Fruit fly (Drosophila melanogaster) whole organism, embryonic: ENCODE data around the gene CG33969.

ENCODE experiments used
- Antp ChIP-seq: fragments of 200-800 bp; sonication (Bioruptor generic); optimal IDR thresholded peaks from 3 replicates; lab custom pipeline; 2016; ENCODE audit warnings: missing biosample characterization, missing genetic modification characterization
- BEAF-32 ChIP-seq: fragments of 200-800 bp; sonication (Bioruptor generic); optimal IDR thresholded peaks from 3 replicates; lab custom pipeline; 2017; ENCODE audit warnings: missing biosample characterization, missing genetic modification characterization, mild to moderate bottlenecking, moderate library complexity, missing genetic modification reagents
- CG13287 ChIP-seq: fragments of 200-800 bp; sonication (Bioruptor generic); IDR thresholded peaks from 2 replicates; pipeline ENCODE4 v1.3.6; 2022; ENCODE audit warnings: missing biosample characterization, missing genetic modification characterization; ENCODE audit not compliant: partially characterized antibody
- CG15601 ChIP-seq: fragments of 200-800 bp; sonication (Bioruptor generic); optimal IDR thresholded peaks from 3 replicates; lab custom pipeline; 2019; ENCODE audit warnings: missing biosample characterization, mild to moderate bottlenecking, missing genetic modification characterization, moderate library complexity
- CG16813 ChIP-seq: fragments of 200-800 bp; sonication (Bioruptor generic); IDR thresholded peaks from 3 replicates; pipeline ENCODE4 v1.3.6; 2022; ENCODE audit warnings: missing biosample characterization, missing genetic modification characterization; ENCODE audit not compliant: partially characterized antibody
- CG17186 ChIP-seq: fragments of 200-800 bp; sonication (Bioruptor generic); optimal IDR thresholded peaks from 3 replicates; lab custom pipeline; 2017; ENCODE audit warnings: missing biosample characterization, missing genetic modification reagents, missing genetic modification characterization
- CG2712 ChIP-seq: fragments of 200-800 bp; optimal IDR thresholded peaks from 3 replicates; lab custom pipeline; 2019; ENCODE audit warnings: missing biosample characterization, mild to moderate bottlenecking, missing genetic modification characterization, moderate library complexity
- CG30020 ChIP-seq: fragments of 200-800 bp; optimal IDR thresholded peaks from 2 replicates; lab custom pipeline; 2019; ENCODE audit warnings: missing biosample characterization, mild to moderate bottlenecking, missing genetic modification characterization, moderate library complexity
- CG30403 ChIP-seq: fragments of 200-800 bp; sonication (Bioruptor generic); optimal IDR thresholded peaks from 3 replicates; lab custom pipeline; 2016; ENCODE audit warnings: missing biosample characterization, missing genetic modification characterization
- CG31365 ChIP-seq: fragments of 200-800 bp; sonication (Bioruptor generic); optimal IDR thresholded peaks from 2 replicates; lab custom pipeline; 2018; ENCODE audit warnings: missing biosample characterization, mild to moderate bottlenecking, missing genetic modification characterization
- CG34376 ChIP-seq: fragments of 200-800 bp; sonication (Bioruptor generic); optimal IDR thresholded peaks from 2 replicates; lab custom pipeline; 2018; ENCODE audit warnings: missing biosample characterization, mild to moderate bottlenecking, missing genetic modification characterization
- CG3838 ChIP-seq: fragments of 200-800 bp; sonication (Bioruptor generic); optimal IDR thresholded peaks from 3 replicates; lab custom pipeline; 2016; ENCODE audit warnings: missing biosample characterization, missing genetic modification characterization
- CG3995 ChIP-seq: fragments of 200-800 bp; sonication (Bioruptor generic); optimal IDR thresholded peaks from 3 replicates; lab custom pipeline; 2016; ENCODE audit warnings: missing biosample characterization, missing genetic modification characterization
- CG4360 ChIP-seq: fragments of 200-800 bp; sonication (Bioruptor generic); IDR thresholded peaks from 2 replicates; pipeline ENCODE4 v1.3.6; 2022; ENCODE audit warnings: missing biosample characterization, missing genetic modification characterization
- CG43689 ChIP-seq: fragments of 200-800 bp; sonication (Bioruptor generic); IDR thresholded peaks from 2 replicates; pipeline ENCODE4 v1.3.6; 2022; ENCODE audit warnings: missing biosample characterization, missing genetic modification characterization
- CG6689 ChIP-seq: fragments of 200-800 bp; sonication (Bioruptor generic); IDR thresholded peaks from 2 replicates; pipeline ENCODE4 v1.3.6; 2022; ENCODE audit warnings: missing biosample characterization, missing genetic modification characterization
- CG7928 ChIP-seq: fragments of 200-800 bp; sonication (Bioruptor generic); optimal IDR thresholded peaks from 2 replicates; lab custom pipeline; 2017; ENCODE audit warnings: missing biosample characterization, mild to moderate bottlenecking, missing genetic modification characterization
- CG9215 ChIP-seq: fragments of 200-800 bp; sonication (Bioruptor generic); IDR thresholded peaks from 2 replicates; pipeline ENCODE4 v1.3.6; 2022; ENCODE audit warnings: missing biosample characterization, missing genetic modification characterization
- CG9609 ChIP-seq: fragments of 200-800 bp; sonication (Bioruptor generic); optimal IDR thresholded peaks from 3 replicates; lab custom pipeline; 2016; ENCODE audit warnings: missing biosample characterization, missing genetic modification characterization
- CG9817 ChIP-seq: fragments of 200-800 bp; sonication (Bioruptor generic); optimal IDR thresholded peaks from 2 replicates; lab custom pipeline; 2018; ENCODE audit warnings: missing biosample characterization, mild to moderate bottlenecking, missing genetic modification characterization, moderate library complexity
- Doc2 ChIP-seq: fragments of 200-800 bp; sonication (Bioruptor generic); IDR thresholded peaks from 2 replicates; pipeline ENCODE4 v1.3.6; 2022; ENCODE audit warnings: missing biosample characterization, missing genetic modification characterization
- Dref ChIP-seq: fragments of 200-800 bp; sonication (Bioruptor generic); IDR thresholded peaks from 2 replicates; pipeline ENCODE4 v1.3.6; 2022; ENCODE audit warnings: missing biosample characterization, missing genetic modification characterization
- E2f2 ChIP-seq: fragments of 200-800 bp; sonication (Bioruptor generic); IDR thresholded peaks from 2 replicates; pipeline ENCODE4 v1.3.6; 2022; ENCODE audit warnings: missing biosample characterization, missing genetic modification characterization
- Fer1 ChIP-seq: fragments of 200-800 bp; sonication (Bioruptor generic); optimal IDR thresholded peaks from 2 replicates; lab custom pipeline; 2017; ENCODE audit warnings: missing biosample characterization, mild to moderate bottlenecking, missing genetic modification characterization
- HmgD ChIP-seq: fragments of 200-800 bp; sonication (Bioruptor generic); optimal IDR thresholded peaks from 3 replicates; lab custom pipeline; 2016; ENCODE audit warnings: missing biosample characterization, missing genetic modification characterization
- MESR4 ChIP-seq: fragments of 200-800 bp; sonication (Bioruptor generic); optimal IDR thresholded peaks from 2 replicates; lab custom pipeline; 2018; ENCODE audit warnings: missing biosample characterization, mild to moderate bottlenecking, missing genetic modification characterization, moderate library complexity
- NK7.1 ChIP-seq: fragments of 200-800 bp; sonication (Bioruptor generic); optimal IDR thresholded peaks from 3 replicates; lab custom pipeline; 2016; ENCODE audit warnings: missing biosample characterization, missing genetic modification characterization
- Oli ChIP-seq: fragments of 200-800 bp; sonication (Bioruptor generic); optimal IDR thresholded peaks from 2 replicates; lab custom pipeline; 2018; ENCODE audit warnings: missing biosample characterization, mild to moderate bottlenecking, missing genetic modification characterization, moderate library complexity
- Ptx1 ChIP-seq: fragments of 200-800 bp; sonication (Bioruptor generic); IDR thresholded peaks from 2 replicates; pipeline ENCODE4 v1.3.6; 2022; ENCODE audit warnings: missing biosample characterization, missing genetic modification characterization
- Stat92E ChIP-seq, 3 experiments: fragments of >200 bp in 2 of 3; fragments of 200-800 bp in 1 of 3; sonication (Bioruptor generic) in 1 of 3; optimal IDR thresholded peaks; 2 replicates each; lab custom pipeline; 2017 to 2019; ENCODE audit warnings: missing biosample characterization in 3 of 3, missing genetic modification characterization in 3 of 3, mild to moderate bottlenecking in 1 of 3, moderate library complexity in 1 of 3
- Vsx1 ChIP-seq: fragments of 200-800 bp; sonication (Bioruptor generic); optimal IDR thresholded peaks from 2 replicates; lab custom pipeline; 2017; ENCODE audit warnings: missing biosample characterization, mild to moderate bottlenecking, missing genetic modification characterization, missing genetic modification reagents
- ap ChIP-seq: fragments of 200-800 bp; sonication (Bioruptor generic); IDR thresholded peaks from 2 replicates; pipeline ENCODE4 v1.3.6; 2022; ENCODE audit warnings: missing biosample characterization, missing genetic modification characterization
- ato ChIP-seq: fragments of 200-800 bp; sonication (Bioruptor generic); IDR thresholded peaks from 2 replicates; pipeline ENCODE4 v1.3.6; 2022; ENCODE audit warnings: missing biosample characterization, missing genetic modification characterization; ENCODE audit not compliant: partially characterized antibody
- az2 ChIP-seq: fragments of 200-800 bp; sonication (Bioruptor generic); optimal IDR thresholded peaks from 3 replicates; lab custom pipeline; 2016; ENCODE audit warnings: missing biosample characterization, missing genetic modification characterization
- corto ChIP-seq: fragments of 200-800 bp; sonication (Bioruptor generic); optimal IDR thresholded peaks from 2 replicates; lab custom pipeline; 2016; ENCODE audit warnings: missing biosample characterization, mild to moderate bottlenecking, missing genetic modification characterization, moderate library complexity
- dati ChIP-seq: fragments of 200-800 bp; sonication (Bioruptor generic); IDR thresholded peaks from 2 replicates; pipeline ENCODE4 v1.3.6; 2022; ENCODE audit warnings: missing biosample characterization, missing genetic modification characterization
- emc ChIP-seq: fragments of 200-800 bp; sonication (Bioruptor generic); optimal IDR thresholded peaks from 2 replicates; lab custom pipeline; 2016; ENCODE audit warnings: missing biosample characterization, missing genetic modification characterization
- ems ChIP-seq: fragments of 200-800 bp; sonication (Bioruptor generic); optimal IDR thresholded peaks from 3 replicates; lab custom pipeline; 2016; ENCODE audit warnings: missing biosample characterization, missing genetic modification characterization
- eve ChIP-seq, 2 experiments: fragments of >200 bp; optimal IDR thresholded peaks; 2 replicates each; lab custom pipeline; 2017; ENCODE audit warnings: missing biosample characterization in 2 of 2, missing genetic modification characterization in 2 of 2
- fru ChIP-seq: fragments of >200 bp; optimal IDR thresholded peaks from 2 replicates; lab custom pipeline; 2017
- gsb-n ChIP-seq: fragments of 200-800 bp; sonication (Bioruptor generic); optimal IDR thresholded peaks from 3 replicates; lab custom pipeline; 2018; ENCODE audit warnings: missing biosample characterization, mild to moderate bottlenecking, missing genetic modification characterization
- jumu ChIP-seq: fragments of 200-800 bp; sonication (Bioruptor generic); optimal IDR thresholded peaks from 3 replicates; lab custom pipeline; 2016; ENCODE audit warnings: missing biosample characterization, missing genetic modification characterization
- lab ChIP-seq: fragments of 200-800 bp; sonication (Bioruptor generic); optimal IDR thresholded peaks from 3 replicates; lab custom pipeline; 2017; ENCODE audit warnings: missing biosample characterization, missing genetic modification characterization, mild to moderate bottlenecking, moderate library complexity, missing genetic modification reagents
- lola ChIP-seq, 3 experiments: fragments of >200 bp in 2 of 3; fragments of 200-800 bp in 1 of 3; sonication (Bioruptor generic) in 1 of 3; optimal IDR thresholded peaks; 2 replicates each; lab custom pipeline; 2017 to 2019; ENCODE audit warnings: missing biosample characterization in 3 of 3, missing genetic modification characterization in 3 of 3, mild to moderate bottlenecking in 1 of 3, moderate library complexity in 1 of 3
- onecut ChIP-seq: fragments of 200-800 bp; sonication (Bioruptor generic); IDR thresholded peaks from 2 replicates; pipeline ENCODE4 v1.3.6; 2022; ENCODE audit warnings: missing biosample characterization, missing genetic modification characterization
- pho ChIP-seq: fragments of 200-800 bp; sonication (Bioruptor generic); optimal IDR thresholded peaks from 2 replicates; lab custom pipeline; 2016; ENCODE audit warnings: missing biosample characterization, missing genetic modification characterization
- pnt ChIP-seq: fragments of 200-800 bp; sonication (Bioruptor generic); optimal IDR thresholded peaks from 3 replicates; lab custom pipeline; 2016; ENCODE audit warnings: missing biosample characterization, missing genetic modification characterization
- sens ChIP-seq: fragments of 200-800 bp; sonication (Bioruptor generic); peaks from one replicate; lab custom pipeline; 2016; ENCODE audit warnings: missing biosample characterization, missing genetic modification characterization
- sr ChIP-seq: fragments of 200-800 bp; sonication (Bioruptor generic); IDR thresholded peaks from 3 replicates; pipeline ENCODE4 v1.3.6; 2022; ENCODE audit warnings: missing biosample characterization, missing genetic modification characterization
- trh ChIP-seq: fragments of 200-800 bp; sonication (Bioruptor generic); optimal IDR thresholded peaks from 2 replicates; lab custom pipeline; 2016; ENCODE audit warnings: missing biosample characterization, missing genetic modification characterization
- usp ChIP-seq: fragments of >200 bp; optimal IDR thresholded peaks from 2 replicates; lab custom pipeline; 2017; ENCODE audit warnings: missing biosample characterization, missing genetic modification characterization
- vvl ChIP-seq: fragments of 200-800 bp; sonication (Bioruptor generic); IDR thresholded peaks from 2 replicates; pipeline ENCODE4 v1.3.6; 2022; ENCODE audit warnings: missing biosample characterization, missing genetic modification characterization
- yki ChIP-seq: fragments of >200 bp; optimal IDR thresholded peaks from 3 replicates; lab custom pipeline; 2018

CG33969 gene

DNA sequence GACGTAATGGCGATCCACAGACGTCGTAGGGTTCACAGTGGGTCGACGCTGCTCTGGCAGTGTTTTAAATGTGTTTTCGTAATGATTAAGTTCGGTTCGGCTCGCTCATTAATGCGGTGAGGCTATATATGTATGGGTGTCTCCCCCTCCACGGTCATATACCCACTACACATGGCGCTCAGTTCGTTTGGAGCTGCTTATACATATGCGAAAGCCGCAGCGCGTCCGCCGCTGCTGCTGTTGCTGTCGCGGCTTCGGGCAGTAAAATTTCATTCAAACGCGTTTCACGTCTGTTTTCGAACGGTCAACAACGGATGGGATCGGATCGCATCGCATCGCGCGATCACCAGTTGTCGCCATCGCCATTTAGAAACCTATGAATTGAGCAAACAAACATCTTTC lies 7.4 kb downstream of the CG33969 start (continued):
- TF ChIP-seq CG9609 (GFP tag; lab: Kevin White, UChicago) (no peak), emc (GFP tag; lab: Kevin White, UChicago) (no peak), trh (GFP tag; lab: Kevin White, UChicago) (no peak), CG31365 (tag; lab: Kevin White, UChicago) (no peak), ems (no peak), Fer1 (GFP tag; lab: Kevin White, UChicago) (no peak), MESR4 (GFP tag; lab: Kevin White, UChicago) (no peak), CG30020 (tag; lab: Kevin White, UChicago) (no peak), CG6689 (GFP tag; lab: Robert Waterston, UW) (no peak), CG15601 (no peak), HmgD (no peak), Antp (GFP tag; lab: Kevin White, UChicago) (no peak), CG3838 (GFP tag; lab: Kevin White, UChicago) (no peak), CG17186 (GFP tag; lab: Kevin White, UChicago) (no peak), sens (GFP tag; lab: Kevin White, UChicago) (peak; percentile 65), Dref (GFP tag; lab: Robert Waterston, UW) (0 out of 2 replicates have a peak, but pooled peaks have one; percentile 15), pho (no peak), corto (GFP tag; lab: Kevin White, UChicago) (no peak), CG9215 (GFP tag; lab: Robert Waterston, UW) (no peak), fru (no peak), Stat92E (GFP tag; optimal IDR thresholded peaks at IDR 0.05; lab: Kevin White, UChicago) (no peak), Oli (no peak), CG4360 (GFP tag; lab: Robert Waterston, UW) (no peak), jumu (GFP tag; lab: Kevin White, UChicago) (no peak), CG2712 (no peak), E2f2 (GFP tag; lab: Robert Waterston, UW) (no peak), dati (GFP tag; lab: Robert Waterston, UW) (no peak), CG43689 (GFP tag; lab: Robert Waterston, UW) (no peak), NK7.1 (GFP tag; lab: Kevin White, UChicago) (no peak), BEAF-32 (GFP tag; lab: Kevin White, UChicago) (no peak), gsb-n (tag; lab: Kevin White, UChicago) (no peak), pnt (GFP tag; lab: Kevin White, UChicago) (no peak), CG13287 (GFP tag; lab: Robert Waterston, UW) (peak; percentile 26; the same call in 1 of the 2 replicates), vvl (GFP tag; lab: Robert Waterston, UW) (peak; percentile 74), az2 (no peak), CG34376 (GFP tag; lab: Kevin White, UChicago) (peak; percentile 31), onecut (GFP tag; lab: Robert Waterston, UW) (no peak), Ptx1 (GFP tag; lab: Robert Waterston, UW) (no peak), lola (GFP tag; optimal IDR thresholded peaks at IDR 0.05; lab: Kevin White, UChicago) (no peak), CG7928 (no peak), Vsx1 (GFP tag; lab: Kevin White, UChicago) (no peak), CG9817 (tag; lab: Kevin White, UChicago) (no peak), CG30403 (no peak), lab (GFP tag; lab: Kevin White, UChicago) (peak; percentile 38), ato (GFP tag; lab: Robert Waterston, UW) (no peak), usp (no peak), sr (no peak), yki (lab: Kevin White, UChicago) (no peak), CG16813 (no peak), CG3995 (no peak), Doc2 (GFP tag; lab: Robert Waterston, UW) (no peak), eve (GFP tag; optimal IDR thresholded peaks at IDR 0.05; lab: Kevin White, UChicago) (no peak), ap (GFP tag; lab: Robert Waterston, UW) (no peak)
